Fruit fly (Drosophila melanogaster) whole organism, prepupa: ENCODE results near the gene CG32425.

ENCODE experiments used
- CG10631 ChIP-seq: fragments of 200-800 bp; sonication (Bioruptor generic); optimal IDR thresholded peaks from 2 replicates; lab custom pipeline; 2016; ENCODE audit warnings: missing biosample characterization, missing genetic modification characterization
- CG10669 ChIP-seq: fragments of 200-800 bp; sonication (Bioruptor generic); optimal IDR thresholded peaks from 3 replicates; lab custom pipeline; 2018; ENCODE audit warnings: missing biosample characterization, mild to moderate bottlenecking, missing genetic modification characterization, moderate library complexity
- CG11294 ChIP-seq: fragments of 200-800 bp; sonication (Bioruptor generic); IDR thresholded peaks from 2 replicates; pipeline ENCODE4 v1.3.6; 2022; ENCODE audit warnings: missing biosample characterization, missing genetic modification characterization
- CG11762 ChIP-seq: fragments of 200-800 bp; sonication (Bioruptor generic); optimal IDR thresholded peaks from 3 replicates; lab custom pipeline; 2016; ENCODE audit warnings: missing biosample characterization, missing genetic modification characterization; ENCODE audit not compliant: insufficient read depth
- CG11902 ChIP-seq: fragments of 200-800 bp; sonication (Bioruptor generic); optimal IDR thresholded peaks from 3 replicates; lab custom pipeline; 2016; ENCODE audit warnings: missing biosample characterization, missing genetic modification characterization
- CG1621 ChIP-seq: fragments of 200-800 bp; sonication (Bioruptor generic); optimal IDR thresholded peaks from 3 replicates; lab custom pipeline; 2018; ENCODE audit warnings: missing biosample characterization, mild to moderate bottlenecking, missing genetic modification characterization
- CG16779 ChIP-seq: fragments of 200-800 bp; sonication (Bioruptor generic); optimal IDR thresholded peaks from 3 replicates; lab custom pipeline; 2017; ENCODE audit warnings: missing biosample characterization, mild to moderate bottlenecking, missing genetic modification characterization
- CG3032 ChIP-seq: fragments of 200-800 bp; optimal IDR thresholded peaks from 2 replicates; lab custom pipeline; 2019; ENCODE audit warnings: missing biosample characterization, mild to moderate bottlenecking, missing genetic modification characterization, moderate library complexity
- CG31627 ChIP-seq: fragments of 200-800 bp; sonication (Bioruptor generic); optimal IDR thresholded peaks from 3 replicates; lab custom pipeline; 2016; ENCODE audit warnings: missing biosample characterization, missing genetic modification characterization
- CG32006 ChIP-seq: fragments of 200-800 bp; sonication (Bioruptor generic); optimal IDR thresholded peaks from 3 replicates; lab custom pipeline; 2017; ENCODE audit warnings: missing biosample characterization, mild to moderate bottlenecking, missing genetic modification characterization
- CG34406 ChIP-seq: fragments of 200-800 bp; sonication (Bioruptor generic); optimal IDR thresholded peaks from 3 replicates; lab custom pipeline; 2016; ENCODE audit warnings: missing biosample characterization, missing genetic modification characterization
- CG3919 ChIP-seq: fragments of 200-800 bp; sonication (Bioruptor generic); optimal IDR thresholded peaks from 3 replicates; lab custom pipeline; 2016; ENCODE audit warnings: missing biosample characterization, missing genetic modification characterization
- CG4318 ChIP-seq: fragments of 200-800 bp; sonication (Bioruptor generic); optimal IDR thresholded peaks from 3 replicates; lab custom pipeline; 2017; ENCODE audit warnings: missing biosample characterization, mild to moderate bottlenecking, missing genetic modification characterization
- CG6163 ChIP-seq: fragments of 200-800 bp; sonication (Bioruptor generic); IDR thresholded peaks from 3 replicates; pipeline ENCODE4 v1.3.6; 2022; ENCODE audit warnings: missing biosample characterization, missing genetic modification characterization
- CG6792 ChIP-seq: fragments of 200-800 bp; sonication (Bioruptor generic); optimal IDR thresholded peaks from 3 replicates; lab custom pipeline; 2016; ENCODE audit warnings: missing biosample characterization, missing genetic modification characterization
- CG6808 ChIP-seq: fragments of 200-800 bp; sonication (Bioruptor generic); optimal IDR thresholded peaks from 3 replicates; lab custom pipeline; 2017; ENCODE audit warnings: missing biosample characterization, missing genetic modification characterization, mild to moderate bottlenecking, moderate library complexity, missing genetic modification reagents
- CG6854 ChIP-seq: fragments of 200-800 bp; sonication (Bioruptor generic); optimal IDR thresholded peaks from 2 replicates; lab custom pipeline; 2017; ENCODE audit warnings: missing biosample characterization, mild to moderate bottlenecking, missing genetic modification characterization
- CG7368 ChIP-seq: fragments of 200-800 bp; sonication (Bioruptor generic); optimal IDR thresholded peaks from 3 replicates; lab custom pipeline; 2016; ENCODE audit warnings: missing biosample characterization, missing genetic modification characterization
- CG8119 ChIP-seq: fragments of 200-800 bp; sonication (Bioruptor generic); IDR thresholded peaks from 3 replicates; pipeline ENCODE4 v1.3.6; 2022; ENCODE audit warnings: missing biosample characterization, missing genetic modification characterization
- CG8319 ChIP-seq: fragments of 200-800 bp; sonication (Bioruptor generic); optimal IDR thresholded peaks from 3 replicates; lab custom pipeline; 2016; ENCODE audit warnings: missing biosample characterization, missing genetic modification characterization
- CG8632 ChIP-seq: fragments of 200-800 bp; sonication (Bioruptor generic); optimal IDR thresholded peaks from 3 replicates; lab custom pipeline; 2016; ENCODE audit warnings: missing biosample characterization, missing genetic modification characterization
- CG9139 ChIP-seq: fragments of 200-800 bp; sonication (Bioruptor generic); optimal IDR thresholded peaks from 3 replicates; lab custom pipeline; 2017; ENCODE audit warnings: missing biosample characterization, mild to moderate bottlenecking, missing genetic modification characterization
- Eip75B ChIP-seq: fragments of 200-800 bp; sonication (Bioruptor generic); optimal IDR thresholded peaks from 3 replicates; lab custom pipeline; 2016; ENCODE audit warnings: missing biosample characterization, missing genetic modification characterization
- Eip78C ChIP-seq: fragments of 200-800 bp; sonication (Bioruptor generic); peaks from one replicate; lab custom pipeline; 2016; ENCODE audit warnings: missing biosample characterization, missing genetic modification characterization
- Eip93F ChIP-seq: fragments of 200-800 bp; sonication (Bioruptor generic); optimal IDR thresholded peaks from 2 replicates; lab custom pipeline; 2016; ENCODE audit warnings: missing biosample characterization, mild to moderate bottlenecking, missing genetic modification characterization
- Ets21C ChIP-seq: fragments of 200-800 bp; sonication (Bioruptor generic); optimal IDR thresholded peaks from 3 replicates; lab custom pipeline; 2016; ENCODE audit warnings: missing biosample characterization, missing genetic modification characterization
- Ets96B ChIP-seq: fragments of 200-800 bp; optimal IDR thresholded peaks from 2 replicates; lab custom pipeline; 2019; ENCODE audit warnings: missing biosample characterization, mild to moderate bottlenecking, missing genetic modification characterization, moderate library complexity
- Gug ChIP-seq: fragments of 200-800 bp; sonication (Bioruptor generic); IDR thresholded peaks from 2 replicates; pipeline ENCODE4 v1.3.6; 2022; ENCODE audit warnings: missing biosample characterization, missing genetic modification characterization
- Hr38 ChIP-seq: sonication (Bioruptor generic); optimal IDR thresholded peaks from 2 replicates; lab custom pipeline; 2016; ENCODE audit warnings: missing biosample characterization, missing genetic modification characterization
- Lpt ChIP-seq: fragments of 200-800 bp; sonication (Bioruptor generic); optimal IDR thresholded peaks from 3 replicates; lab custom pipeline; 2016; ENCODE audit warnings: missing biosample characterization, missing genetic modification characterization
- OdsH ChIP-seq: fragments of 200-800 bp; sonication (Bioruptor generic); optimal IDR thresholded peaks from 3 replicates; lab custom pipeline; 2016; ENCODE audit warnings: missing biosample characterization, missing genetic modification characterization
- Smox ChIP-seq: fragments of 200-800 bp; sonication (Bioruptor generic); optimal IDR thresholded peaks from 3 replicates; lab custom pipeline; 2016; ENCODE audit warnings: missing biosample characterization, missing genetic modification characterization
- Sox102F ChIP-seq: fragments of 200-800 bp; sonication (Bioruptor generic); optimal IDR thresholded peaks from 2 replicates; lab custom pipeline; 2016; ENCODE audit warnings: missing biosample characterization, mild to moderate bottlenecking, missing genetic modification characterization
- Sox14 ChIP-seq: fragments of 200-800 bp; sonication (Bioruptor generic); optimal IDR thresholded peaks from 3 replicates; lab custom pipeline; 2016; ENCODE audit warnings: missing biosample characterization, missing genetic modification characterization
- Sox15 ChIP-seq: fragments of 200-800 bp; sonication (Bioruptor generic); optimal IDR thresholded peaks from 3 replicates; lab custom pipeline; 2016; ENCODE audit warnings: missing biosample characterization, missing genetic modification characterization
- achi ChIP-seq: fragments of 200-800 bp; sonication (Bioruptor generic); optimal IDR thresholded peaks from 3 replicates; lab custom pipeline; 2016; ENCODE audit warnings: missing biosample characterization, missing genetic modification characterization
- acj6 ChIP-seq: fragments of 200-800 bp; sonication (Bioruptor generic); optimal IDR thresholded peaks from 3 replicates; lab custom pipeline; 2016; ENCODE audit warnings: missing biosample characterization, missing genetic modification characterization
- cyc ChIP-seq: fragments of 200-800 bp; sonication (Bioruptor generic); optimal IDR thresholded peaks from 3 replicates; lab custom pipeline; 2016; ENCODE audit warnings: missing biosample characterization, missing genetic modification characterization
- dac ChIP-seq: fragments of 200-800 bp; sonication (Bioruptor generic); optimal IDR thresholded peaks from 2 replicates; lab custom pipeline; 2017; ENCODE audit warnings: missing biosample characterization, mild to moderate bottlenecking, missing genetic modification characterization
- eg ChIP-seq: fragments of 200-800 bp; sonication (Bioruptor generic); IDR thresholded peaks from 3 replicates; pipeline ENCODE4 v1.3.6; 2022; ENCODE audit warnings: missing biosample characterization, missing genetic modification characterization
- esn ChIP-seq: fragments of 200-800 bp; sonication (Bioruptor generic); optimal IDR thresholded peaks from 2 replicates; lab custom pipeline; 2016; ENCODE audit warnings: missing biosample characterization, mild to moderate bottlenecking, missing genetic modification characterization, moderate library complexity
- fd59A ChIP-seq: fragments of 200-800 bp; sonication (Bioruptor generic); optimal IDR thresholded peaks from 2 replicates; lab custom pipeline; 2017; ENCODE audit warnings: missing biosample characterization, mild to moderate bottlenecking, missing genetic modification characterization, missing genetic modification reagents
- fd85E ChIP-seq: fragments of 200-800 bp; sonication (Bioruptor generic); optimal IDR thresholded peaks from 3 replicates; lab custom pipeline; 2016; ENCODE audit warnings: missing biosample characterization, missing genetic modification characterization
- fkh ChIP-seq: fragments of 200-800 bp; sonication (Bioruptor generic); optimal IDR thresholded peaks from 3 replicates; lab custom pipeline; 2017; ENCODE audit warnings: missing biosample characterization, mild to moderate bottlenecking, missing genetic modification characterization, moderate library complexity
- lz ChIP-seq: fragments of 200-800 bp; sonication (Bioruptor generic); optimal IDR thresholded peaks from 3 replicates; lab custom pipeline; 2016; ENCODE audit warnings: missing biosample characterization, missing genetic modification characterization
- net ChIP-seq: fragments of 200-800 bp; sonication (Bioruptor generic); optimal IDR thresholded peaks from 3 replicates; lab custom pipeline; 2016; ENCODE audit warnings: missing biosample characterization, missing genetic modification characterization
- pdm3 ChIP-seq: fragments of 200-800 bp; sonication (Bioruptor generic); optimal IDR thresholded peaks from 3 replicates; lab custom pipeline; 2016; ENCODE audit warnings: missing biosample characterization, missing genetic modification characterization
- salr ChIP-seq, 2 experiments: fragments of 200-800 bp; sonication (Bioruptor generic); optimal IDR thresholded peaks; 3 replicates each; lab custom pipeline; 2016 to 2018; ENCODE audit warnings: missing biosample characterization in 2 of 2, missing genetic modification characterization in 2 of 2, mild to moderate bottlenecking in 1 of 2
- spab ChIP-seq: fragments of 200-800 bp; sonication (Bioruptor generic); optimal IDR thresholded peaks from 2 replicates; lab custom pipeline; 2017; ENCODE audit warnings: missing biosample characterization, mild to moderate bottlenecking, missing genetic modification characterization, missing genetic modification reagents
- svp ChIP-seq: fragments of 200-800 bp; sonication (Bioruptor generic); peaks from one replicate; lab custom pipeline; 2016; ENCODE audit warnings: missing biosample characterization, missing genetic modification characterization
- topi ChIP-seq: fragments of 200-800 bp; sonication (Bioruptor generic); optimal IDR thresholded peaks from 3 replicates; lab custom pipeline; 2016; ENCODE audit warnings: missing biosample characterization, missing genetic modification characterization
- vri ChIP-seq: fragments of 200-800 bp; sonication (Bioruptor generic); optimal IDR thresholded peaks from 3 replicates; lab custom pipeline; 2016; ENCODE audit warnings: missing biosample characterization, mild to moderate bottlenecking, missing genetic modification characterization

Gene CG32425

dm6 chr3L:20508136-20508635 lies 11.1 kb downstream of the CG32425 start:
- peak; percentile 91 for TF ChIP-seq CG6808 (GFP tag; lab: Kevin White, UChicago)
- peak; percentile 89 for TF ChIP-seq CG32006 (GFP tag; lab: Kevin White, UChicago)
- TF ChIP-seq lz (GFP tag; lab: Kevin White, UChicago) = peak; percentile 91
- peak; percentile 90 for TF ChIP-seq Smox (GFP tag; lab: Kevin White, UChicago)
- TF ChIP-seq Gug (GFP tag; lab: Robert Waterston, UW) = peak; percentile 90
- TF ChIP-seq svp (GFP tag; lab: Kevin White, UChicago) = peak; percentile 97
- TF ChIP-seq CG1621 = peak; percentile 84
- TF ChIP-seq CG11902 (GFP tag; lab: Kevin White, UChicago) = peak; percentile 98
- peak; percentile 85 for TF ChIP-seq Sox15 (GFP tag; lab: Kevin White, UChicago)
- peak; percentile 83 for TF ChIP-seq CG11762 (GFP tag; lab: Kevin White, UChicago)
- TF ChIP-seq dac (GFP tag; lab: Kevin White, UChicago) = peak; percentile 70
- peak; percentile 88 for TF ChIP-seq CG8319
- peak; percentile 93 for TF ChIP-seq pdm3
- TF ChIP-seq net (GFP tag; lab: Kevin White, UChicago) = peak; percentile 91
- TF ChIP-seq topi (GFP tag; lab: Kevin White, UChicago) = peak; percentile 94
- TF ChIP-seq acj6 (GFP tag; lab: Kevin White, UChicago) = peak; percentile 89
- peak; percentile 94 for TF ChIP-seq esn (GFP tag; lab: Kevin White, UChicago)
- peak; percentile 82 for TF ChIP-seq Ets96B (tag; lab: Kevin White, UChicago)
- TF ChIP-seq Sox102F (GFP tag; lab: Kevin White, UChicago) = peak; percentile 93
- peak; percentile 88 for TF ChIP-seq CG7368 (GFP tag; lab: Kevin White, UChicago)
- TF ChIP-seq CG10631 (GFP tag; lab: Kevin White, UChicago) = peak; percentile 93
- TF ChIP-seq Eip78C (GFP tag; lab: Kevin White, UChicago) = peak; percentile 98
- TF ChIP-seq CG6854 (GFP tag; lab: Kevin White, UChicago) = peak; percentile 80
- peak; percentile 85 for TF ChIP-seq Lpt (GFP tag; lab: Kevin White, UChicago)
- TF ChIP-seq CG6163 (GFP tag; lab: Robert Waterston, UW) = no peak; the same call in none of the 3 replicates
- peak; percentile 84 for TF ChIP-seq fd59A
- peak; percentile 91 for TF ChIP-seq CG10669 (GFP tag; lab: Kevin White, UChicago)
- peak in 1 of 2 experiments; percentile 87 for TF ChIP-seq salr (GFP tag; optimal IDR thresholded peaks at IDR 0.05; lab: Kevin White, UChicago)
- TF ChIP-seq CG6792 (GFP tag; lab: Kevin White, UChicago) = peak; percentile 90
- peak; percentile 92 for TF ChIP-seq OdsH (GFP tag; lab: Kevin White, UChicago)
- peak; percentile 94 for TF ChIP-seq CG31627 (GFP tag; lab: Kevin White, UChicago)
- TF ChIP-seq CG4318 = peak; percentile 82
- TF ChIP-seq CG11294 (GFP tag; lab: Robert Waterston, UW) = peak; percentile 77
- TF ChIP-seq Sox14 (GFP tag; lab: Kevin White, UChicago) = peak; percentile 92
- peak; percentile 99 for TF ChIP-seq fkh (GFP tag; lab: Kevin White, UChicago)
- peak; percentile 90 for TF ChIP-seq CG8632 (GFP tag; lab: Kevin White, UChicago)
- peak; percentile 95 for TF ChIP-seq CG3919
- TF ChIP-seq achi (GFP tag; lab: Kevin White, UChicago) = peak; percentile 91
- TF ChIP-seq Eip93F (GFP tag; lab: Kevin White, UChicago) = peak; percentile 53
- TF ChIP-seq CG34406 (GFP tag; lab: Kevin White, UChicago) = peak; percentile 91
- no peak; the same call in none of the 3 replicates for TF ChIP-seq CG8119 (GFP tag; lab: Robert Waterston, UW)
- TF ChIP-seq CG9139 = peak; percentile 85
- peak; percentile 89 for TF ChIP-seq CG3032 (tag; lab: Kevin White, UChicago)
- peak; percentile 92 for TF ChIP-seq Eip75B (GFP tag; lab: Kevin White, UChicago)
- peak; percentile 92 for TF ChIP-seq vri
- TF ChIP-seq Hr38 (GFP tag; lab: Kevin White, UChicago) = no peak
- peak; percentile 91; the same call in 2 of the 3 replicates for TF ChIP-seq eg (GFP tag; lab: Robert Waterston, UW)
- TF ChIP-seq CG16779 = peak; percentile 81
- peak; percentile 87 for TF ChIP-seq spab (GFP tag; lab: Kevin White, UChicago)
- peak; percentile 75 for TF ChIP-seq fd85E (GFP tag; lab: Kevin White, UChicago)
- peak; percentile 91 for TF ChIP-seq Ets21C
- peak; percentile 92 for TF ChIP-seq cyc (GFP tag; lab: Kevin White, UChicago)
